Worm (Caenorhabditis elegans) whole organism, early embryonic: ENCODE measurements around the gene E02A10.3.

Source experiments
- B0310.2 ChIP-seq: sonication (generic microtip); optimal IDR thresholded peaks from 2 replicates; lab custom pipeline; 2016; ENCODE audit warnings: mild to moderate bottlenecking, missing genetic modification characterization, missing compliant biosample characterization
- F13C5.2 ChIP-seq: sonication (generic microtip); optimal IDR thresholded peaks from 2 replicates; lab custom pipeline; 2017; ENCODE audit warnings: mild to moderate bottlenecking, missing genetic modification characterization, inconsistent platforms, missing compliant biosample characterization
- aly-1 ChIP-seq: sonication (generic microtip); optimal IDR thresholded peaks from 2 replicates; lab custom pipeline; 2016; ENCODE audit warnings: missing genetic modification characterization, missing compliant biosample characterization
- ama-1 ChIP-seq: fragments of 150-350 bp; optimal IDR thresholded peaks from 2 replicates; lab custom pipeline; 2014
- ceh-13 ChIP-seq: fragments of 200-800 bp; sonication (Bioruptor generic); optimal IDR thresholded peaks from 2 replicates; lab custom pipeline; 2018; ENCODE audit warnings: mild to moderate bottlenecking, missing genetic modification characterization, missing compliant biosample characterization
- ceh-36 ChIP-seq: sonication (generic microtip); optimal IDR thresholded peaks from 2 replicates; lab custom pipeline; 2016; ENCODE audit warnings: missing genetic modification characterization, inconsistent platforms, missing compliant biosample characterization
- ets-7 ChIP-seq: sonication (generic microtip); optimal IDR thresholded peaks from 2 replicates; lab custom pipeline; 2016; ENCODE audit warnings: missing genotype, missing genetic modification characterization, missing compliant biosample characterization
- flt-1 ChIP-seq: fragments of 200-800 bp; sonication (Bioruptor generic); IDR thresholded peaks from 2 replicates; pipeline ENCODE4 v1.3.6; 2022; ENCODE audit warnings: missing genetic modification characterization, missing compliant biosample characterization
- hmbx-1 ChIP-seq: sonication (generic microtip); optimal IDR thresholded peaks from 2 replicates; lab custom pipeline; 2016; ENCODE audit warnings: mild to moderate bottlenecking, missing genetic modification characterization, missing compliant biosample characterization
- hmg-4 ChIP-seq: fragments of 200-800 bp; sonication (Bioruptor generic); optimal IDR thresholded peaks from 2 replicates; lab custom pipeline; 2018; ENCODE audit warnings: mild to moderate bottlenecking, missing genetic modification characterization, missing compliant biosample characterization
- hnd-1 ChIP-seq: sonication (generic microtip); optimal IDR thresholded peaks from 2 replicates; lab custom pipeline; 2016; ENCODE audit warnings: missing genetic modification characterization, missing compliant biosample characterization
- pes-1 ChIP-seq: fragments of 200-800 bp; sonication (Bioruptor generic); IDR thresholded peaks from 2 replicates; pipeline ENCODE4 v1.3.6; 2022; ENCODE audit warnings: missing genetic modification reagents, missing genetic modification characterization, missing compliant biosample characterization
- scrt-1 ChIP-seq: fragments of 200-800 bp; sonication (Bioruptor generic); IDR thresholded peaks from 2 replicates; pipeline ENCODE4 v1.3.6; 2022; ENCODE audit warnings: missing genetic modification characterization, missing compliant biosample characterization
- sea-1 ChIP-seq: fragments of 200-800 bp; sonication (Bioruptor generic); conservative IDR thresholded peaks from 2 replicates; pipeline ENCODE4 v1.3.6; 2022; ENCODE audit warnings: missing genetic modification characterization, missing compliant biosample characterization
- tbx-11 ChIP-seq: fragments of 200-800 bp; sonication (Bioruptor generic); IDR thresholded peaks from 2 replicates; pipeline ENCODE4 v1.3.6; 2022; ENCODE audit warnings: missing genetic modification characterization, missing compliant biosample characterization
- tbx-37 ChIP-seq: fragments of 200-800 bp; sonication (Bioruptor generic); conservative IDR thresholded peaks from 2 replicates; pipeline ENCODE4 v1.3.6; 2022; ENCODE audit warnings: missing genetic modification reagents, missing genetic modification characterization, missing compliant biosample characterization
- tra-4 ChIP-seq: sonication (generic microtip); optimal IDR thresholded peaks from 2 replicates; lab custom pipeline; 2017; ENCODE audit warnings: missing genetic modification characterization, missing compliant biosample characterization

E02A10.3 gene

DNA sequence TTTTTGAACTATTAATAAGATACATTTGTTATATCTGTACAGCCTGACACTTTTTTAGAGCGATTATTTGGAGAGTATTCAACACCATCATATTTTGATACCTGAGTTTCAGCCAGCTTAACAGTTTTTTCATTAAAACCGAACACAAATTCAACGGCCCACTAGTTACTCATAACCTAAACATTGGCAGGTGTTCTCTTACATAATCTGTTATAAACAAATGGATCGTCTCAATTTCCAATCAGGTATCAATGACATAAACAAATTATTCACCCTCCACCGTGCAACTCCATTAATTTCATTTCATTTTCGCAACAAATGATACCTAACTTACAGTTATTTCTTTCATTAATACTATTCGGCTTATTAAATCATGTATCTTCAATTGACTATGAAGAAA lies 31.6 kb downstream of the E02A10.3 start, which contains the start of gene cubn-1:
Gene cubn-1, plus strand, starts transcription at position 301 of the 400 bp plus-strand sequence.
- no peak for TF ChIP-seq scrt-1 (GFP tag; lab: Robert Waterston, UW)
- no peak for TF ChIP-seq ets-7 (tag; lab: Kevin White, UChicago)
- TF ChIP-seq pes-1 (GFP tag; lab: Robert Waterston, UW), result no peak
- no peak for TF ChIP-seq tbx-11

ce11 chrV:12612118-12612517 lies 32.7 kb downstream of the E02A10.3 start, which contains the start of gene cyc-2.2:
cyc-2.2 (minus strand) TSS chrV:12612218.
- no peak for TF ChIP-seq aly-1
- TF ChIP-seq ets-7 (tag; lab: Kevin White, UChicago), result no peak
- no peak for TF ChIP-seq flt-1 (GFP tag; lab: Robert Waterston, UW)
- no peak for TF ChIP-seq B0310.2 (tag; lab: Kevin White, UChicago)
- TF ChIP-seq tbx-37 (GFP tag; lab: Robert Waterston, UW), result no peak
- TF ChIP-seq hmbx-1, result no peak
- no peak for TF ChIP-seq tbx-11
- no peak for TF ChIP-seq F13C5.2 (tag; lab: Kevin White, UChicago)
- no peak for TF ChIP-seq ceh-13 (GFP tag; lab: Kevin White, UChicago)
- no peak for TF ChIP-seq sea-1 (GFP tag; lab: Robert Waterston, UW)
- TF ChIP-seq hmg-4 (GFP tag; lab: Kevin White, UChicago), result no peak
- no peak for TF ChIP-seq tra-4
- TF ChIP-seq scrt-1 (GFP tag; lab: Robert Waterston, UW), result no peak
- TF ChIP-seq hnd-1 (tag; lab: Kevin White, UChicago), result no peak
- no peak for TF ChIP-seq ama-1 (lab: Kevin White, UChicago)
- TF ChIP-seq ceh-36, result no peak

ce11 chrV:12624371-12624770 lies 45.0 kb downstream of the E02A10.3 start, which contains the start of gene F56H9.9:
F56H9.9 (minus strand) TSS chrV:12624471.
- no peak for TF ChIP-seq tbx-37 (GFP tag; lab: Robert Waterston, UW)
- TF ChIP-seq ceh-36, result no peak
- no peak for TF ChIP-seq aly-1
- TF ChIP-seq tra-4, result no peak
- no peak for TF ChIP-seq ets-7 (tag; lab: Kevin White, UChicago)
- TF ChIP-seq hmbx-1, result no peak
- no peak for TF ChIP-seq hnd-1 (tag; lab: Kevin White, UChicago)
- no peak for TF ChIP-seq scrt-1 (GFP tag; lab: Robert Waterston, UW)
- TF ChIP-seq sea-1 (GFP tag; lab: Robert Waterston, UW), result no peak
- no peak for TF ChIP-seq ama-1 (lab: Kevin White, UChicago)
- no peak for TF ChIP-seq flt-1 (GFP tag; lab: Robert Waterston, UW)
- TF ChIP-seq ceh-13 (GFP tag; lab: Kevin White, UChicago), result no peak
- no peak for TF ChIP-seq B0310.2 (tag; lab: Kevin White, UChicago)
- no peak for TF ChIP-seq F13C5.2 (tag; lab: Kevin White, UChicago)
- no peak for TF ChIP-seq hmg-4 (GFP tag; lab: Kevin White, UChicago)
- no peak for TF ChIP-seq tbx-11
- no peak for TF ChIP-seq pes-1 (GFP tag; lab: Robert Waterston, UW)

DNA sequence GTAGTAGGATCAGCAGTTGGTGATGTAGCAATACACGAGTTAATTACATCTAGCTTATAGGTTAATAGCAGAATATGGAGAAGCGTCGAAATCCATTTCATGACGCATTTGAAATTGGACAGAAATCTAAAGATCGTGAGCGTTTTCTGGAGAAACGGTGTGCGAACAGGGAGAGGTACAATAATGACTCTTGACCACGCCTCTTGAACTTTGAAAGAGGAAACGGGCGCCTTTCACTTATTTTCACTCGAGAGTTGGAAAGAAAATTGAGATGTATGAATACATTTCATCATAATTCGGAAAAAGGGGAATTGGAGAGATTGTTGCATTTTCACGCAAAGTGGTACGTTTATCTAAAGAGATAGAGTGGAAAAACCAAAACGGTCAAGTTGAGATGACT lies 50.3 kb downstream of the E02A10.3 start, which contains the start of gene F56H9.6:
Gene F56H9.6, minus strand, starts transcription at position 101 of the 400 bp plus-strand sequence.
- no peak for TF ChIP-seq hnd-1 (tag; lab: Kevin White, UChicago)
- no peak for TF ChIP-seq hmg-4 (GFP tag; lab: Kevin White, UChicago)
- no peak for TF ChIP-seq ama-1 (lab: Kevin White, UChicago)

ce11 chrV:12632048-12632447 lies 52.6 kb downstream of the E02A10.3 start, which contains the start of gene srx-113:
srx-113 (minus strand) TSS chrV:12632148.
- no peak for TF ChIP-seq F13C5.2 (tag; lab: Kevin White, UChicago)
- TF ChIP-seq sea-1 (GFP tag; lab: Robert Waterston, UW), result no peak
- TF ChIP-seq scrt-1 (GFP tag; lab: Robert Waterston, UW), result no peak
- TF ChIP-seq ceh-13 (GFP tag; lab: Kevin White, UChicago), result no peak
- TF ChIP-seq aly-1, result no peak
- no peak for TF ChIP-seq hmg-4 (GFP tag; lab: Kevin White, UChicago)
- no peak for TF ChIP-seq B0310.2 (tag; lab: Kevin White, UChicago)
- no peak for TF ChIP-seq hmbx-1
- no peak for TF ChIP-seq tra-4
- TF ChIP-seq ama-1 (lab: Kevin White, UChicago), result no peak
- TF ChIP-seq tbx-37 (GFP tag; lab: Robert Waterston, UW), result no peak
- TF ChIP-seq ceh-36, result no peak
- no peak for TF ChIP-seq tbx-11
- TF ChIP-seq pes-1 (GFP tag; lab: Robert Waterston, UW), result no peak
- TF ChIP-seq hnd-1 (tag; lab: Kevin White, UChicago), result no peak
- no peak for TF ChIP-seq flt-1 (GFP tag; lab: Robert Waterston, UW)

DNA sequence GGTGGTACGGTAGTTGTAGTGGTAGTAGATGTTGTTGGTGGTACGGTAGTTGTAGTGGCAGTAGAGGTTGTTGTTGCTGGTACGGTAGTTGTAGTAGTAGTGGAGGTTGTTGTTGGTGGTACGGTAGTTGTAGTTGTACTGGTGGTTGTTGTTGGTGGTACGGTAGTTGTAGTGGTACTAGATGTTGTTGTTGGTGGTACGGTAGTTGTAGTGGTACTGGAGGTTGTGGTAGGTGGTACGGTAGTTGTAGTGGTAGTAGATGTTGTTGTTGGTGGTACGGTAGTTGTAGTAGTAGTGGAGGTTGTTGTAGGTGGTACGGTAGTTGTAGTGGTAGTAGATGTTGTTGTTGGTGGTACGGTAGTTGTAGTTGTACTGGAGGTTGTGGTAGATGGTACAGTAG lies 53.6 kb downstream of the E02A10.3 start:
- no peak for TF ChIP-seq F13C5.2 (tag; lab: Kevin White, UChicago)
- no peak for TF ChIP-seq hmg-4 (GFP tag; lab: Kevin White, UChicago)
- peak; percentile 56; the same call in 1 of the 2 replicates for TF ChIP-seq tbx-11
- no peak for TF ChIP-seq aly-1

ce11 chrV:12634050-12634449 lies 54.7 kb downstream of the E02A10.3 start:
- TF ChIP-seq F13C5.2 (tag; lab: Kevin White, UChicago) (no peak), hmg-4 (GFP tag; lab: Kevin White, UChicago) (no peak), ceh-36 (no peak), scrt-1 (GFP tag; lab: Robert Waterston, UW) (no peak), ama-1 (lab: Kevin White, UChicago) (no peak), aly-1 (no peak), flt-1 (GFP tag; lab: Robert Waterston, UW) (no peak)

DNA sequence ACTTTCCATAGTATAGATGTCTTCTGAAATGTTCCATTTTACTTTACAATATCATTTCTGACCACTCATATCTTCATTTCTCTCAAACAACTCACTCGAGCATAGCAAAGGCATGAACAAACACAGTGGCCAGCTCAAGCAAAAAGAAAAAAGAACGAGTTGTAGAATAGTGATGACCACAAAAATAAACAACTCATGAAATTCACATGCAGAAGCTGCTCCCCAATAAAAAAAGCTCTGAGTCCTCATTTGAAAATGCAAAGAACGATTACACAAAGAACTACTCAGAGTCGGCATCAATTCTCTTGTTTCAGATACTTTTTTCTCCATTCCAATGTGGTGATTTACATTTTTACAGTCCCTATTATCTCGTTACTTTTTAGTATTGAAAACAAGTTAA lies 55.3 kb downstream of the E02A10.3 start:
- TF ChIP-seq scrt-1 (GFP tag; lab: Robert Waterston, UW) (no peak), tra-4 (no peak), sea-1 (GFP tag; lab: Robert Waterston, UW) (no peak), tbx-11 (no peak), flt-1 (GFP tag; lab: Robert Waterston, UW) (no peak), ceh-13 (GFP tag; lab: Kevin White, UChicago) (no peak), ets-7 (tag; lab: Kevin White, UChicago) (no peak), tbx-37 (GFP tag; lab: Robert Waterston, UW) (no peak), hnd-1 (tag; lab: Kevin White, UChicago) (no peak), ceh-36 (no peak), F13C5.2 (tag; lab: Kevin White, UChicago) (no peak), hmg-4 (GFP tag; lab: Kevin White, UChicago) (no peak), hmbx-1 (no peak), aly-1 (no peak), pes-1 (GFP tag; lab: Robert Waterston, UW) (no peak), B0310.2 (tag; lab: Kevin White, UChicago) (no peak), ama-1 (lab: Kevin White, UChicago) (no peak)
